Worm (Caenorhabditis elegans): ENCODE measurements around the gene T28D6.6.

- no peak for TF ChIP-seq scrt-1 (GFP tag; IDR thresholded peaks at IDR 0.05)
- TF ChIP-seq ama-1 (optimal IDR thresholded peaks at IDR 0.05) = no peak
- no peak for TF ChIP-seq B0310.2 (tag; optimal IDR thresholded peaks at IDR 0.05)
- no peak for TF ChIP-seq flt-1 (GFP tag; IDR thresholded peaks at IDR 0.05)
- TF ChIP-seq tra-4 (tag; optimal IDR thresholded peaks at IDR 0.05) = no peak
- TF ChIP-seq tbx-37 (GFP tag; conservative IDR thresholded peaks at IDR 0.05) = no peak
- TF ChIP-seq ceh-13 (GFP tag; optimal IDR thresholded peaks at IDR 0.05) = no peak
- TF ChIP-seq hmbx-1 (tag; optimal IDR thresholded peaks at IDR 0.05) = no peak
- TF ChIP-seq hmg-4 (GFP tag; optimal IDR thresholded peaks at IDR 0.05) = no peak
- TF ChIP-seq pes-1 (GFP tag; IDR thresholded peaks at IDR 0.05) = no peak
- no peak for TF ChIP-seq sea-1 (GFP tag; conservative IDR thresholded peaks at IDR 0.05)
- no peak for TF ChIP-seq hnd-1 (tag; optimal IDR thresholded peaks at IDR 0.05)
- TF ChIP-seq aly-1 (tag; optimal IDR thresholded peaks at IDR 0.05) = no peak
Measured at ce11 chrIII:11337627-11338026, 5.3 kb downstream of the T28D6.6 start.

Data from whole organism, early embryonic.